Worm (Caenorhabditis elegans) whole organism, L4/young adult: ENCODE results near the gene F11C1.1.

Experiments
- W03F9.2 ChIP-seq: fragments of 150-350 bp; optimal IDR thresholded peaks from 2 replicates; lab custom pipeline; 2014; ENCODE audit warnings: missing biosample characterization, missing genetic modification characterization
- dao-5 ChIP-seq: sonication (generic microtip); optimal IDR thresholded peaks from 2 replicates; lab custom pipeline; 2016; ENCODE audit warnings: missing genotype, missing genetic modification characterization, moderate library complexity, missing compliant biosample characterization
- him-1 ChIP-seq: sonication (generic microtip); optimal IDR thresholded peaks from 2 replicates; lab custom pipeline; 2016; ENCODE audit warnings: missing genotype, missing genetic modification reagents, missing genetic modification characterization, missing compliant biosample characterization

- TF ChIP-seq him-1 (tag; lab: Kevin White, UChicago) (no peak), dao-5 (tag; lab: Kevin White, UChicago) (no peak), W03F9.2 (tag; lab: Kevin White, UChicago) (no peak)
Measured at ce11 chrX:12937521-12937920, 52.9 kb downstream of the F11C1.1 start.
